Fruit fly (Drosophila melanogaster): Measurements from ENCODE around the gene CG10809.

Gene CG10809

dm6 chr3L:9846577-9847342 lies 12.9 kb downstream of the CG10809 start:
- TF ChIP-seq Rel (GFP tag; optimal IDR thresholded peaks at IDR 0.05) (no peak), Rel (tag; optimal IDR thresholded peaks at IDR 0.05) (peak; percentile 89), Abd-B (GFP tag; optimal IDR thresholded peaks at IDR 0.05) (no peak)

dm6 chr3L:9845980-9846538 lies 13.6 kb downstream of the CG10809 start:
- TF ChIP-seq lola (GFP tag; optimal IDR thresholded peaks at IDR 0.05) (no peak), tai (GFP tag; optimal IDR thresholded peaks at IDR 0.05) (no peak), ey (GFP tag; optimal IDR thresholded peaks at IDR 0.05) (no peak), fru (GFP tag; optimal IDR thresholded peaks at IDR 0.05) (no peak), sv (GFP tag; optimal IDR thresholded peaks at IDR 0.05) (peak; percentile 11), CG9705 (GFP tag; optimal IDR thresholded peaks at IDR 0.05) (no peak), Rel (GFP tag; optimal IDR thresholded peaks at IDR 0.05) (no peak), Rel (tag; optimal IDR thresholded peaks at IDR 0.05) (peak; percentile 21), Myc (optimal IDR thresholded peaks at IDR 0.05) (no peak), Vsx2 (GFP tag; optimal IDR thresholded peaks at IDR 0.05; ENCODE audit: partially characterized antibody) (no peak), OdsH (GFP tag; optimal IDR thresholded peaks at IDR 0.05) (no peak), br (GFP tag; optimal IDR thresholded peaks at IDR 0.05) (no peak)

- TF ChIP-seq Myc (optimal IDR thresholded peaks at IDR 0.05) (no peak), CG32264 (GFP tag; optimal IDR thresholded peaks at IDR 0.05) (no peak), sage (GFP tag; optimal IDR thresholded peaks at IDR 0.05) (no peak), Hr83 (GFP tag; optimal IDR thresholded peaks at IDR 0.05; ENCODE audit: poor library complexity, severe bottlenecking) (no peak), dsf (GFP tag; optimal IDR thresholded peaks at IDR 0.05; ENCODE audit: borderline replicate concordance) (no peak), dl (GFP tag; optimal IDR thresholded peaks at IDR 0.05; ENCODE audit: insufficient read depth in 1 of 2, partially characterized antibody in 2 of 2) (no peak), N (GFP tag; optimal IDR thresholded peaks at IDR 0.05) (no peak), fru (GFP tag; optimal IDR thresholded peaks at IDR 0.05) (no peak), CG9705 (GFP tag; optimal IDR thresholded peaks at IDR 0.05) (no peak)
Observed at dm6 chr3L:9842043-9842442, 17.6 kb downstream of the CG10809 start.

dm6 chr3L:9840710-9841109 lies 19.0 kb downstream of the CG10809 start:
- TF ChIP-seq sage (GFP tag; optimal IDR thresholded peaks at IDR 0.05) (no peak), jim (GFP tag; optimal IDR thresholded peaks at IDR 0.05) (no peak), Hnf4 (GFP tag; optimal IDR thresholded peaks at IDR 0.05) (no peak), brk (GFP tag; optimal IDR thresholded peaks at IDR 0.05) (no peak), Rel (GFP tag; optimal IDR thresholded peaks at IDR 0.05) (no peak), Rel (tag; optimal IDR thresholded peaks at IDR 0.05) (no peak), Dfd (GFP tag; optimal IDR thresholded peaks at IDR 0.05) (peak; percentile 95)

- TF ChIP-seq sv (GFP tag; optimal IDR thresholded peaks at IDR 0.05) (peak; percentile 2), Myc (optimal IDR thresholded peaks at IDR 0.05) (peak; percentile 55), GATAd (GFP tag; optimal IDR thresholded peaks at IDR 0.05) (no peak)
Observed at dm6 chr3L:9838534-9838933, 21.2 kb downstream of the CG10809 start, which contains the start of gene Cdk8. TSS of gene Cdk8 (minus strand) at chr3L:9838670.

- no peak for TF ChIP-seq Mio (GFP tag; optimal IDR thresholded peaks at IDR 0.05)
- TF ChIP-seq usp (GFP tag; optimal IDR thresholded peaks at IDR 0.05), result no peak
- TF ChIP-seq jim (GFP tag; optimal IDR thresholded peaks at IDR 0.05), result no peak
- TF ChIP-seq Dfd (GFP tag; optimal IDR thresholded peaks at IDR 0.05), result peak; percentile 92
Observed at dm6 chr3L:9837053-9837452, 22.6 kb downstream of the CG10809 start.

- TF ChIP-seq Jra (GFP tag; optimal IDR thresholded peaks at IDR 0.05) (no peak), foxo (GFP tag; optimal IDR thresholded peaks at IDR 0.05) (no peak), CG9705 (GFP tag; optimal IDR thresholded peaks at IDR 0.05) (no peak), brk (GFP tag; optimal IDR thresholded peaks at IDR 0.05) (no peak), Vsx2 (GFP tag; optimal IDR thresholded peaks at IDR 0.05; ENCODE audit: partially characterized antibody) (no peak)
Observed at dm6 chr3L:9836524-9837047, 23.1 kb downstream of the CG10809 start, which contains the start of gene I-2. TSS of gene I-2 (minus strand) at chr3L:9836805.

All from whole organism, wandering third instar larva.